Worm (Caenorhabditis elegans): Measurements from ENCODE around the gene med-2.

Gene med-2

ce11 chrIII:6897587-6898064, 13.3 kb downstream of the med-2 start, which contains the start of gene T07E3.4:
TSS of gene T07E3.4 (plus strand) at chrIII:6898014.
- TF ChIP-seq ama-1 (optimal IDR thresholded peaks at IDR 0.05) (no peak), tbx-11 (GFP tag; IDR thresholded peaks at IDR 0.05) (no peak), sea-1 (GFP tag; conservative IDR thresholded peaks at IDR 0.05) (no peak), pes-1 (GFP tag; IDR thresholded peaks at IDR 0.05) (no peak), aly-1 (tag; optimal IDR thresholded peaks at IDR 0.05) (no peak), scrt-1 (GFP tag; IDR thresholded peaks at IDR 0.05) (no peak), ets-7 (tag; optimal IDR thresholded peaks at IDR 0.05) (no peak), tra-4 (tag; optimal IDR thresholded peaks at IDR 0.05) (no peak), hnd-1 (tag; optimal IDR thresholded peaks at IDR 0.05) (no peak), ceh-13 (GFP tag; optimal IDR thresholded peaks at IDR 0.05) (no peak), ceh-36 (tag; optimal IDR thresholded peaks at IDR 0.05) (no peak), F13C5.2 (tag; optimal IDR thresholded peaks at IDR 0.05) (no peak), hmbx-1 (tag; optimal IDR thresholded peaks at IDR 0.05) (no peak), flt-1 (GFP tag; IDR thresholded peaks at IDR 0.05) (no peak), tbx-37 (GFP tag; conservative IDR thresholded peaks at IDR 0.05) (no peak), B0310.2 (tag; optimal IDR thresholded peaks at IDR 0.05) (no peak), hmg-4 (GFP tag; optimal IDR thresholded peaks at IDR 0.05) (no peak)

ce11 chrIII:6898518-6898917, 14.2 kb downstream of the med-2 start:
- TF ChIP-seq sea-1 (GFP tag; conservative IDR thresholded peaks at IDR 0.05), result no peak
- no peak for TF ChIP-seq scrt-1 (GFP tag; IDR thresholded peaks at IDR 0.05)
- no peak for TF ChIP-seq ama-1 (optimal IDR thresholded peaks at IDR 0.05)
- no peak for TF ChIP-seq F13C5.2 (tag; optimal IDR thresholded peaks at IDR 0.05)
- TF ChIP-seq ceh-36 (tag; optimal IDR thresholded peaks at IDR 0.05), result no peak

- no peak for TF ChIP-seq sea-1 (GFP tag; conservative IDR thresholded peaks at IDR 0.05)
- no peak for TF ChIP-seq F13C5.2 (tag; optimal IDR thresholded peaks at IDR 0.05)
These were observed 16.3 kb downstream of the med-2 start for ce11 chrIII:6900609-6901008.

ce11 chrIII:6903056-6903977, 19.0 kb downstream of the med-2 start, which contains the start of the genes brc-2 and T07E3.3:
TSS of gene brc-2 (minus strand) at chrIII:6903106.
TSS of gene T07E3.3 (plus strand) at chrIII:6903877.
- no peak for TF ChIP-seq ceh-13 (GFP tag; optimal IDR thresholded peaks at IDR 0.05)
- no peak for TF ChIP-seq F13C5.2 (tag; optimal IDR thresholded peaks at IDR 0.05)
- TF ChIP-seq hnd-1 (tag; optimal IDR thresholded peaks at IDR 0.05), result no peak
- TF ChIP-seq tra-4 (tag; optimal IDR thresholded peaks at IDR 0.05), result no peak
- TF ChIP-seq flt-1 (GFP tag; IDR thresholded peaks at IDR 0.05), result no peak
- no peak for TF ChIP-seq B0310.2 (tag; optimal IDR thresholded peaks at IDR 0.05)
- TF ChIP-seq hmg-4 (GFP tag; optimal IDR thresholded peaks at IDR 0.05), result no peak
- TF ChIP-seq aly-1 (tag; optimal IDR thresholded peaks at IDR 0.05), result no peak
- TF ChIP-seq ceh-36 (tag; optimal IDR thresholded peaks at IDR 0.05), result no peak
- TF ChIP-seq tbx-11 (GFP tag; IDR thresholded peaks at IDR 0.05), result no peak
- no peak for TF ChIP-seq ets-7 (tag; optimal IDR thresholded peaks at IDR 0.05)
- TF ChIP-seq ama-1 (optimal IDR thresholded peaks at IDR 0.05), result no peak
- TF ChIP-seq tbx-37 (GFP tag; conservative IDR thresholded peaks at IDR 0.05), result no peak
- no peak for TF ChIP-seq hmbx-1 (tag; optimal IDR thresholded peaks at IDR 0.05)
- no peak for TF ChIP-seq scrt-1 (GFP tag; IDR thresholded peaks at IDR 0.05)
- no peak for TF ChIP-seq pes-1 (GFP tag; IDR thresholded peaks at IDR 0.05)
- TF ChIP-seq sea-1 (GFP tag; conservative IDR thresholded peaks at IDR 0.05), result no peak

- no peak for TF ChIP-seq tbx-11 (GFP tag; IDR thresholded peaks at IDR 0.05)
- no peak for TF ChIP-seq F13C5.2 (tag; optimal IDR thresholded peaks at IDR 0.05)
- TF ChIP-seq tbx-37 (GFP tag; conservative IDR thresholded peaks at IDR 0.05), result no peak
- TF ChIP-seq ama-1 (optimal IDR thresholded peaks at IDR 0.05), result no peak
- no peak for TF ChIP-seq ceh-13 (GFP tag; optimal IDR thresholded peaks at IDR 0.05)
- no peak for TF ChIP-seq pes-1 (GFP tag; IDR thresholded peaks at IDR 0.05)
- TF ChIP-seq tra-4 (tag; optimal IDR thresholded peaks at IDR 0.05), result no peak
- TF ChIP-seq sea-1 (GFP tag; conservative IDR thresholded peaks at IDR 0.05), result no peak
These were observed 20.2 kb downstream of the med-2 start for ce11 chrIII:6904468-6904867.

ce11 chrIII:6906409-6906808, 22.1 kb downstream of the med-2 start, which contains the start of gene T07E3.2:
TSS of gene T07E3.2 (plus strand) at chrIII:6906709.
- TF ChIP-seq tra-4 (tag; optimal IDR thresholded peaks at IDR 0.05), result no peak
- TF ChIP-seq hnd-1 (tag; optimal IDR thresholded peaks at IDR 0.05), result no peak
- no peak for TF ChIP-seq ceh-13 (GFP tag; optimal IDR thresholded peaks at IDR 0.05)
- no peak for TF ChIP-seq scrt-1 (GFP tag; IDR thresholded peaks at IDR 0.05)
- no peak for TF ChIP-seq aly-1 (tag; optimal IDR thresholded peaks at IDR 0.05)
- TF ChIP-seq ets-7 (tag; optimal IDR thresholded peaks at IDR 0.05), result no peak
- no peak for TF ChIP-seq tbx-37 (GFP tag; conservative IDR thresholded peaks at IDR 0.05)
- no peak for TF ChIP-seq flt-1 (GFP tag; IDR thresholded peaks at IDR 0.05)
- TF ChIP-seq F13C5.2 (tag; optimal IDR thresholded peaks at IDR 0.05), result no peak
- TF ChIP-seq ceh-36 (tag; optimal IDR thresholded peaks at IDR 0.05), result no peak
- TF ChIP-seq hmbx-1 (tag; optimal IDR thresholded peaks at IDR 0.05), result no peak
- TF ChIP-seq sea-1 (GFP tag; conservative IDR thresholded peaks at IDR 0.05), result no peak
- TF ChIP-seq ama-1 (optimal IDR thresholded peaks at IDR 0.05), result no peak
- TF ChIP-seq tbx-11 (GFP tag; IDR thresholded peaks at IDR 0.05), result no peak

ce11 chrIII:6912381-6912780, 28.1 kb downstream of the med-2 start, which contains the start of gene pdf-1:
TSS of gene pdf-1 (minus strand) at chrIII:6912481.
- TF ChIP-seq hmbx-1 (tag; optimal IDR thresholded peaks at IDR 0.05) (no peak), ets-7 (tag; optimal IDR thresholded peaks at IDR 0.05) (no peak), tbx-11 (GFP tag; IDR thresholded peaks at IDR 0.05) (no peak), tra-4 (tag; optimal IDR thresholded peaks at IDR 0.05) (no peak)

All from whole organism, early embryonic.